Fruit fly (Drosophila melanogaster): Measurements from ENCODE around the gene Uba2.

Uba2 gene

DNA sequence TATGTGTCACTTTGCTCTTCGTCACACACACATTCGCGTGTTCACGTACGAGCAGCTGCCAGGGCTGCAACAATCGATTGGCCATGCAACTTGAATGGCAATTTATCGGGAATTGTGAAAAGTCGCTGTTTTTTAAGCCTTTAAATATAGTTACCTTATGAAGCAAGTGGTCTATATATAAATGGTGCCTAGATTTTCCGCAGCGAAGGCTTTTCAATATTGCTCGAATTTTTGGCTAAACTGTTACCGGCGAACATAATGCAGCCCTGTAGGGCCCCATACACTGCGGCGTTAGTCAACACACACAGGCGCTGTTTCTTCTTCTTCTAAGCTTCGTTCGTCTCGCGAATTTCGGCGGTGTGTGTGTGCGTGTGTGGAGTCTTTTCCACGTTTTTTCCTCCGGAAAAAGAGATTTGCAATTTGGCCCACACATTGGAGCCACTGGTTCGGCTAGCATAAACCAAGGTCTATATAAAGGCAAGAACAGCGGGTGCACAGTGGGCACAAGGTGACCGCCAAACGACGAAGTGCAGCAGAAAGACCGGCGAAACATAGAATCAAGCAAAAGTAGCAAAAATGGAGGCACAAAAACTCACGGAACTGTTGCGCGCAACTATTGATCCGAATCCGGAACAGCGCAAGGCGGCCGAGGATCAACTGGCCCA is 11.6 kb downstream of the Uba2 start, which contains the start of the genes Arp3 and msk:
Arp3 (minus strand) TSS at position 39 of the 665 bp plus-strand sequence.
msk (plus strand) TSS at position 316 of the 665 bp plus-strand sequence.
- TF ChIP-seq CG13204 (GFP tag; optimal IDR thresholded peaks at IDR 0.05) (no peak), CG15710 (tag; optimal IDR thresholded peaks at IDR 0.05) (peak; percentile 70), rn (GFP tag; IDR thresholded peaks at IDR 0.05) (peak; percentile 56), CG14655 (GFP tag; optimal IDR thresholded peaks at IDR 0.05) (no peak), EcR (GFP tag; optimal IDR thresholded peaks at IDR 0.05) (no peak), Pif1B (GFP tag; optimal IDR thresholded peaks at IDR 0.05) (no peak), CG9948 (tag; optimal IDR thresholded peaks at IDR 0.05) (peak; percentile 47), CG17806 (tag; optimal IDR thresholded peaks at IDR 0.05) (peak; percentile 52), CG8159 (tag; optimal IDR thresholded peaks at IDR 0.05) (no peak), Pif1A (GFP tag; optimal IDR thresholded peaks at IDR 0.05) (no peak), gl (tag; optimal IDR thresholded peaks at IDR 0.05) (peak; percentile 26), CG34367 (tag; optimal IDR thresholded peaks at IDR 0.05) (peak; percentile 35), CG12605 (GFP tag; IDR thresholded peaks at IDR 0.05) (no peak; the same call in 1 of the 2 replicates), fd96Ca (GFP tag; IDR thresholded peaks at IDR 0.05) (peak; percentile 65; the same call in 1 of the 3 replicates), D1 (tag; optimal IDR thresholded peaks at IDR 0.05) (no peak), CG4496 (GFP tag; IDR thresholded peaks at IDR 0.05) (peak; percentile 64), Snoo (tag; optimal IDR thresholded peaks at IDR 0.05) (peak; percentile 70), Ets98B (GFP tag; IDR thresholded peaks at IDR 0.05) (peak; percentile 68), CG32121 (GFP tag; IDR thresholded peaks at IDR 0.05) (peak; percentile 37; the same call in 1 of the 2 replicates), CG10348 (GFP tag; IDR thresholded peaks at IDR 0.05) (no peak), CG8301 (tag; optimal IDR thresholded peaks at IDR 0.05) (no peak)

DNA sequence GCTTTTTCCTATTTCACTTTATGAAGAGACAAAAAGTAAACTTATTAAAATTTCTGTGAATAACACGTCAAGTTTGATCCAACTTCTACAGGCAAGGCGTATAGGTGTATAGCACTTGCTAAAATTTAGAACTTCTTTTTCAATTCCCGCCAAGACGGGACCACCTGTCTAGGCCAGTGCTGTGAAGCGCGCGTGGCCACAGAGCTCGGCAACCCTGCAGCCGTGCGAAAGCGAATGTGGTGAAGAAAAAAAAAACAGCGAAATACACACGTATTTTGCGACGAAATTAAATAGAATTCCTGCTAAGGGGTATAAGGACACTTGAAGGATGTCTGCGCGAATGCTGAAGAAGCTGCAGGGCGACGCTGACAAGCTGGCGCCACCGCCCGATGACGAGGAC is 17.4 kb downstream of the Uba2 start, which contains the start of gene Nulp1:
Nulp1 (plus strand) TSS at position 198 of the 400 bp plus-strand sequence.
- TF ChIP-seq CG12605 (GFP tag; IDR thresholded peaks at IDR 0.05) (no peak), EcR (GFP tag; optimal IDR thresholded peaks at IDR 0.05) (no peak), CG17806 (tag; optimal IDR thresholded peaks at IDR 0.05) (no peak), Pif1A (GFP tag; optimal IDR thresholded peaks at IDR 0.05) (no peak), Ets98B (GFP tag; IDR thresholded peaks at IDR 0.05) (peak; percentile 40), CG8159 (tag; optimal IDR thresholded peaks at IDR 0.05) (no peak), Pif1B (GFP tag; optimal IDR thresholded peaks at IDR 0.05) (no peak), CG34367 (tag; optimal IDR thresholded peaks at IDR 0.05) (no peak), D1 (tag; optimal IDR thresholded peaks at IDR 0.05) (no peak), rn (GFP tag; IDR thresholded peaks at IDR 0.05) (peak; percentile 44; the same call in 1 of the 2 replicates), Snoo (tag; optimal IDR thresholded peaks at IDR 0.05) (peak; percentile 40), CG14655 (GFP tag; optimal IDR thresholded peaks at IDR 0.05) (no peak), CG32121 (GFP tag; IDR thresholded peaks at IDR 0.05) (peak; percentile 20; the same call in 1 of the 2 replicates), fd96Ca (GFP tag; IDR thresholded peaks at IDR 0.05) (no peak; the same call in 2 of the 3 replicates), gl (tag; optimal IDR thresholded peaks at IDR 0.05) (no peak), CG4496 (GFP tag; IDR thresholded peaks at IDR 0.05) (peak; percentile 74; the same call in 2 of the 3 replicates), CG9948 (tag; optimal IDR thresholded peaks at IDR 0.05) (no peak)

DNA sequence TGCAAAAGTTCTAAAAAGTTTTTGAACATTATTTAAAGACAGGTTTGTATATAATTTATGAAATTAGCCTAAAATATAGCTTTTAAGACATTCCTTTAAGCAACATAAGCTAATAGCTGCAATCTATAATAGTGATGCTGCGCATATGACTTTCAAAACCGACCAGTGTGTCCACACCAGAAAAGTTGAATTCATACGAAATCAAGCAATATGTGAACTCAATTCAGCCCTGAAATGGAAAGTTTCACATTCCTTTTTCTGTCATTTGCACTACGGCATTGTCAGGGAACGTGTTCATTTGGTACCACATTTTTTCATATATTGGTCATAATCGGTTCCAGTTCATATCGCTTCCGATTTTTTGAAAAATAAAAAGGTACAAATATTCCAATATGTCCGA is 18.7 kb downstream of the Uba2 start, which contains the start of gene fan:
fan (plus strand) TSS at position 247 of the 400 bp plus-strand sequence.
- no peak for TF ChIP-seq fd96Ca (GFP tag; IDR thresholded peaks at IDR 0.05)

dm6 chr3L:8108201-8108600 is 19.4 kb downstream of the Uba2 start:
- TF ChIP-seq CG4496 (GFP tag; IDR thresholded peaks at IDR 0.05) (no peak), CG8301 (tag; optimal IDR thresholded peaks at IDR 0.05) (no peak), Pif1A (GFP tag; optimal IDR thresholded peaks at IDR 0.05) (no peak), CG9948 (tag; optimal IDR thresholded peaks at IDR 0.05) (no peak), CG12605 (GFP tag; IDR thresholded peaks at IDR 0.05) (no peak), CG8159 (tag; optimal IDR thresholded peaks at IDR 0.05) (no peak), Pif1B (GFP tag; optimal IDR thresholded peaks at IDR 0.05) (no peak)

dm6 chr3L:8097101-8097500 is 30.5 kb downstream of the Uba2 start:
- TF ChIP-seq gl (tag; optimal IDR thresholded peaks at IDR 0.05) (no peak), rn (GFP tag; IDR thresholded peaks at IDR 0.05) (no peak), Pif1A (GFP tag; optimal IDR thresholded peaks at IDR 0.05) (no peak), CG32121 (GFP tag; IDR thresholded peaks at IDR 0.05) (no peak), CG14655 (GFP tag; optimal IDR thresholded peaks at IDR 0.05) (no peak), fd96Ca (GFP tag; IDR thresholded peaks at IDR 0.05) (no peak), CG8159 (tag; optimal IDR thresholded peaks at IDR 0.05) (no peak), CG17806 (tag; optimal IDR thresholded peaks at IDR 0.05) (no peak), CG9948 (tag; optimal IDR thresholded peaks at IDR 0.05) (no peak), CG13204 (GFP tag; optimal IDR thresholded peaks at IDR 0.05) (no peak), CG15710 (tag; optimal IDR thresholded peaks at IDR 0.05) (no peak), CG10348 (GFP tag; IDR thresholded peaks at IDR 0.05) (no peak), CG4496 (GFP tag; IDR thresholded peaks at IDR 0.05) (no peak), CG34367 (tag; optimal IDR thresholded peaks at IDR 0.05) (no peak), EcR (GFP tag; optimal IDR thresholded peaks at IDR 0.05) (no peak), D1 (tag; optimal IDR thresholded peaks at IDR 0.05) (no peak), CG8301 (tag; optimal IDR thresholded peaks at IDR 0.05) (no peak), CG12605 (GFP tag; IDR thresholded peaks at IDR 0.05) (no peak), Snoo (tag; optimal IDR thresholded peaks at IDR 0.05) (no peak), Pif1B (GFP tag; optimal IDR thresholded peaks at IDR 0.05) (no peak)

- TF ChIP-seq CG17806 (tag; optimal IDR thresholded peaks at IDR 0.05) (peak; percentile 80), CG4496 (GFP tag; IDR thresholded peaks at IDR 0.05) (peak; percentile 93; the same call in 2 of the 3 replicates), CG8159 (tag; optimal IDR thresholded peaks at IDR 0.05) (peak; percentile 94), CG8301 (tag; optimal IDR thresholded peaks at IDR 0.05) (peak; percentile 90), Pif1B (GFP tag; optimal IDR thresholded peaks at IDR 0.05) (peak; percentile 84), rn (GFP tag; IDR thresholded peaks at IDR 0.05) (peak; percentile 87), CG12605 (GFP tag; IDR thresholded peaks at IDR 0.05) (peak; percentile 84), gl (tag; optimal IDR thresholded peaks at IDR 0.05) (peak; percentile 71), Pif1A (GFP tag; optimal IDR thresholded peaks at IDR 0.05) (peak; percentile 87), Ets98B (GFP tag; IDR thresholded peaks at IDR 0.05) (peak; percentile 94), fd96Ca (GFP tag; IDR thresholded peaks at IDR 0.05) (peak; percentile 92), CG34367 (tag; optimal IDR thresholded peaks at IDR 0.05) (peak; percentile 83), CG32121 (GFP tag; IDR thresholded peaks at IDR 0.05) (peak; percentile 97), CG9948 (tag; optimal IDR thresholded peaks at IDR 0.05) (peak; percentile 89), D1 (tag; optimal IDR thresholded peaks at IDR 0.05) (peak; percentile 81), Snoo (tag; optimal IDR thresholded peaks at IDR 0.05) (peak; percentile 92), CG15710 (tag; optimal IDR thresholded peaks at IDR 0.05) (peak; percentile 94), CG13204 (GFP tag; optimal IDR thresholded peaks at IDR 0.05) (peak; percentile 73), CG10348 (GFP tag; IDR thresholded peaks at IDR 0.05) (peak; percentile 91), CG14655 (GFP tag; optimal IDR thresholded peaks at IDR 0.05) (peak; percentile 93), EcR (GFP tag; optimal IDR thresholded peaks at IDR 0.05) (peak; percentile 15)
Measured at dm6 chr3L:8096106-8096558, 31.5 kb downstream of the Uba2 start.

All from whole organism, pupa.